Worm (Caenorhabditis elegans): ENCODE measurements around the gene str-89.
A peak's percentile ranks its signal among the peaks of the same experiment; 100 is the strongest.
"Not testable (repeated sequence)": the region's sequence is repeated elsewhere in the genome, so short reads cannot be mapped to it uniquely, and the experiment has no call there.

Gene str-89

ce11 chrV:17684857-17685256, 16.2 kb downstream of the str-89 start, which contains the start of the genes F59A1.16 and F59A1.6:
Gene F59A1.16, minus strand, starts transcription at chrV:17684957.
Gene F59A1.6, plus strand, starts transcription at chrV:17685141.
- TF ChIP-seq F10B5.3 (tag; optimal IDR thresholded peaks at IDR 0.05): no peak
- TF ChIP-seq nhr-25 (tag; optimal IDR thresholded peaks at IDR 0.05; ENCODE audit: borderline replicate concordance, insufficient read depth): no peak
- TF ChIP-seq saeg-2 (GFP tag; IDR thresholded peaks at IDR 0.05): no peak
- TF ChIP-seq nhr-10 (tag; optimal IDR thresholded peaks at IDR 0.05): no peak
- TF ChIP-seq ZK337.2 (GFP tag; IDR thresholded peaks at IDR 0.05): no peak
- TF ChIP-seq unc-62 (GFP tag; optimal IDR thresholded peaks at IDR 0.05 in 1 of 2): no peak
- no peak for TF ChIP-seq unc-62 (tag; optimal IDR thresholded peaks at IDR 0.05)
- no peak for TF ChIP-seq daf-8 (GFP tag; IDR thresholded peaks at IDR 0.05)
- TF ChIP-seq zip-2 (tag; optimal IDR thresholded peaks at IDR 0.05): no peak
- no peak for TF ChIP-seq lin-1 (GFP tag; IDR thresholded peaks at IDR 0.05)
- TF ChIP-seq egl-43 (GFP tag; IDR thresholded peaks at IDR 0.05): no peak
- TF ChIP-seq ceh-28 (tag; optimal IDR thresholded peaks at IDR 0.05): no peak
- TF ChIP-seq snpc-4 (tag; optimal IDR thresholded peaks at IDR 0.05): no peak
- TF ChIP-seq F37D6.2 (tag; optimal IDR thresholded peaks at IDR 0.05): no peak

DNA sequence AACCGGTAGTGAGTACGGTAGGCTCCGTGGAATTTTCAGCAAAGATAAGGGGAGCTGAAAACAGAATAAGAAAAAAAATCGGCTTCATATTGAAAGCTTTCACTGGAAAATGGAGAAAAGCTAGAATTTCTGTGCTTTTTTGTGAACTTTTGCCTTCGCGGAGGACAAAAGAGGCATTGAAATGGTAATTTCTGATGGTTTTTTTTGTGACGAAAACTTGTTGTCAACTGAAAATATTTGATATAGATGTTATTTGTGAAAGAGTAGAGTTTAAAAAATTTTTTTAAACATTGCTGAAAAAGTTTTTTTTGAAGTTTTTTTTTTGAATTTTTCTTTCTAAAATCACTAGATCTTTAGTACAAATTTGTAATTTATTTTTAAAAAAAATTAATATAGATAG, 18.2 kb downstream of the str-89 start, which contains the start of gene F59A1.18:
TSS of gene F59A1.18 (minus strand) at position 101 of the 400 bp plus-strand sequence.
- TF ChIP-seq tag-97 (GFP tag; IDR thresholded peaks at IDR 0.05) (no peak), T20F7.1 (GFP tag; optimal IDR thresholded peaks at IDR 0.05) (no peak), jun-1 (tag; optimal IDR thresholded peaks at IDR 0.05) (no peak), nhr-10 (tag; optimal IDR thresholded peaks at IDR 0.05) (no peak), dpl-1 (GFP tag; optimal IDR thresholded peaks at IDR 0.05) (no peak), tra-1 (GFP tag; IDR thresholded peaks at IDR 0.05) (no peak), dmd-6 (GFP tag; IDR thresholded peaks at IDR 0.05) (no peak), nhr-11 (tag; optimal IDR thresholded peaks at IDR 0.05) (no peak), mdt-29 (GFP tag; IDR thresholded peaks at IDR 0.05) (no peak), dve-1 (tag; optimal IDR thresholded peaks at IDR 0.05; ENCODE audit: insufficient read depth) (no peak), nhr-76 (tag; optimal IDR thresholded peaks at IDR 0.05) (no peak), lin-38 (GFP tag; IDR thresholded peaks at IDR 0.05) (no peak), ZK546.5 (tag; optimal IDR thresholded peaks at IDR 0.05) (no peak)

- TF ChIP-seq pha-4 (GFP tag; IDR thresholded peaks at IDR 0.05) (0 out of 2 replicates have a peak, but pooled peaks have one; percentile 15), snpc-1.2 (GFP tag; IDR thresholded peaks at IDR 0.05) (peak; percentile 32; the same call in 1 of the 2 replicates), nhr-41 (GFP tag; IDR thresholded peaks at IDR 0.05) (0 out of 2 replicates have a peak, but pooled peaks have one; percentile 26), egl-43 (GFP tag; IDR thresholded peaks at IDR 0.05) (0 out of 2 replicates have a peak, but pooled peaks have one; percentile 30), lin-38 (GFP tag; IDR thresholded peaks at IDR 0.05) (peak; percentile 31; the same call in 1 of the 2 replicates), madf-5 (GFP tag; IDR thresholded peaks at IDR 0.05) (peak in 1 of 2 experiments; percentile 43; a peak in 1 of 4 replicates), vab-7 (GFP tag; IDR thresholded peaks at IDR 0.05) (peak; percentile 62), lim-7 (GFP tag; IDR thresholded peaks at IDR 0.05) (peak; percentile 75)
- not testable (repeated sequence) for TF ChIP-seq pha-4 (tag; optimal IDR thresholded peaks at IDR 0.05)
Observed at ce11 chrV:17687398-17687797, 18.8 kb downstream of the str-89 start.

- TF ChIP-seq spr-3 (GFP tag; optimal IDR thresholded peaks at IDR 0.05) (no peak), zag-1 (tag; optimal IDR thresholded peaks at IDR 0.05) (no peak), dmd-6 (GFP tag; IDR thresholded peaks at IDR 0.05) (no peak), aly-2 (tag; optimal IDR thresholded peaks at IDR 0.05) (no peak), attf-4 (tag; optimal IDR thresholded peaks at IDR 0.05) (no peak)
Observed at ce11 chrV:17690922-17691321, 22.3 kb downstream of the str-89 start, which contains the start of gene F59A1.13. Gene F59A1.13, minus strand, starts transcription at chrV:17691022.
